Worm (Caenorhabditis elegans): ENCODE measurements around the gene T26A5.6.
A peak's percentile ranks its signal among the peaks of the same experiment; 100 is the strongest.

The T26A5.6 gene

ce11 chrIII:6464113-6464571 is 13.6 kb upstream of the T26A5.6 start (continued):
- TF ChIP-seq ceh-22 (tag; optimal IDR thresholded peaks at IDR 0.05): no peak
- no peak for TF ChIP-seq sox-4 (tag; optimal IDR thresholded peaks at IDR 0.05)
- TF ChIP-seq tbx-2 (tag; optimal IDR thresholded peaks at IDR 0.05): peak; percentile 74
- no peak for TF ChIP-seq fax-1 (tag; optimal IDR thresholded peaks at IDR 0.05)
- TF ChIP-seq pat-9 (tag; optimal IDR thresholded peaks at IDR 0.05): peak; percentile 15
- peak; percentile 83 for TF ChIP-seq ceh-18 (tag; optimal IDR thresholded peaks at IDR 0.05)
- no peak for TF ChIP-seq tbx-7 (tag; optimal IDR thresholded peaks at IDR 0.05)

ce11 chrIII:6463679-6464078 is 13.2 kb upstream of the T26A5.6 start, which contains the start of gene dlc-1:
TSS of gene dlc-1 (minus strand) at chrIII:6463779.
- TF ChIP-seq F13H6.1 (tag; optimal IDR thresholded peaks at IDR 0.05): no peak
- no peak for TF ChIP-seq rnt-1 (tag; optimal IDR thresholded peaks at IDR 0.05)
- no peak for TF ChIP-seq lim-6 (tag; optimal IDR thresholded peaks at IDR 0.05)
- no peak for TF ChIP-seq dmd-4 (tag; optimal IDR thresholded peaks at IDR 0.05; ENCODE audit: borderline replicate concordance)
- no peak for TF ChIP-seq pqm-1 (tag; optimal IDR thresholded peaks at IDR 0.05)
- TF ChIP-seq ceh-34 (tag; optimal IDR thresholded peaks at IDR 0.05): no peak
- no peak for TF ChIP-seq unc-86 (tag; optimal IDR thresholded peaks at IDR 0.05)
- no peak for TF ChIP-seq hlh-8 (tag; optimal IDR thresholded peaks at IDR 0.05)
- no peak for TF ChIP-seq ceh-30 (tag; optimal IDR thresholded peaks at IDR 0.05)
- no peak for TF ChIP-seq ceh-19 (GFP tag; optimal IDR thresholded peaks at IDR 0.05)
- TF ChIP-seq fax-1 (tag; optimal IDR thresholded peaks at IDR 0.05): no peak
- no peak for TF ChIP-seq sox-4 (tag; optimal IDR thresholded peaks at IDR 0.05)
- TF ChIP-seq C38D4.7 (GFP tag; optimal IDR thresholded peaks at IDR 0.05): no peak
- no peak for TF ChIP-seq mec-3 (tag; optimal IDR thresholded peaks at IDR 0.05; ENCODE audit: borderline replicate concordance)
- no peak for TF ChIP-seq ceh-9 (tag; optimal IDR thresholded peaks at IDR 0.05)
- TF ChIP-seq ceh-14 (tag; optimal IDR thresholded peaks at IDR 0.05): no peak
- no peak for TF ChIP-seq pros-1 (tag; optimal IDR thresholded peaks at IDR 0.05)
- no peak for TF ChIP-seq nhr-232 (tag; optimal IDR thresholded peaks at IDR 0.05)
- TF ChIP-seq ceh-24 (tag; optimal IDR thresholded peaks at IDR 0.05): no peak
- no peak for TF ChIP-seq K09A11.1 (tag; optimal IDR thresholded peaks at IDR 0.05; ENCODE audit: insufficient read depth)

- TF ChIP-seq odd-2 (tag; optimal IDR thresholded peaks at IDR 0.05) (no peak), sox-2 (GFP tag; IDR thresholded peaks at IDR 0.05) (no peak), hlh-8 (tag; optimal IDR thresholded peaks at IDR 0.05) (no peak), ceh-31 (tag; optimal IDR thresholded peaks at IDR 0.05) (no peak), syd-9 (tag; optimal IDR thresholded peaks at IDR 0.05) (no peak), ztf-16 (tag; optimal IDR thresholded peaks at IDR 0.05) (no peak), K02D7.2 (tag; optimal IDR thresholded peaks at IDR 0.05) (no peak), ceh-14 (tag; optimal IDR thresholded peaks at IDR 0.05) (no peak), gmeb-2 (tag; optimal IDR thresholded peaks at IDR 0.05) (no peak), unc-42 (tag; optimal IDR thresholded peaks at IDR 0.05) (no peak), ceh-34 (tag; optimal IDR thresholded peaks at IDR 0.05) (no peak)
These were observed 12.1 kb upstream of the T26A5.6 start, which contains the start of gene T26A5.8 for ce11 chrIII:6462610-6463009. TSS of gene T26A5.8 (minus strand) at chrIII:6462856.

ce11 chrIII:6459820-6460219 is 9.3 kb upstream of the T26A5.6 start, which contains the start of gene algn-1:
TSS of gene algn-1 (plus strand) at chrIII:6460120.
- TF ChIP-seq ahr-1 (tag; optimal IDR thresholded peaks at IDR 0.05): no peak
- TF ChIP-seq pha-4 (tag; optimal IDR thresholded peaks at IDR 0.05): no peak
- TF ChIP-seq lim-6 (tag; optimal IDR thresholded peaks at IDR 0.05): no peak
- no peak for TF ChIP-seq pax-1 (tag; optimal IDR thresholded peaks at IDR 0.05)
- no peak for TF ChIP-seq unc-42 (tag; optimal IDR thresholded peaks at IDR 0.05)
- TF ChIP-seq hlh-6 (tag; optimal IDR thresholded peaks at IDR 0.05): no peak
- no peak for TF ChIP-seq pat-9 (tag; optimal IDR thresholded peaks at IDR 0.05)
- TF ChIP-seq unc-86 (tag; optimal IDR thresholded peaks at IDR 0.05): no peak
- TF ChIP-seq ceh-31 (tag; optimal IDR thresholded peaks at IDR 0.05): no peak

Measured in whole organism, late embryonic.